Fruit fly (Drosophila melanogaster): ENCODE results near the gene CG12576.

- peak; percentile 2 for TF ChIP-seq unpg (GFP tag; optimal IDR thresholded peaks at IDR 0.05)
- TF ChIP-seq sqz (GFP tag; optimal IDR thresholded peaks at IDR 0.05): no peak
- no peak for TF ChIP-seq YL-1 (GFP tag; optimal IDR thresholded peaks at IDR 0.05)
- TF ChIP-seq fd96Cb (tag; optimal IDR thresholded peaks at IDR 0.05): peak; percentile 32
- no peak for TF ChIP-seq sens-2 (GFP tag; IDR thresholded peaks at IDR 0.05)
- TF ChIP-seq usp (GFP tag; optimal IDR thresholded peaks at IDR 0.05): no peak
- TF ChIP-seq Hr78 (GFP tag; optimal IDR thresholded peaks at IDR 0.05): no peak
- no peak for TF ChIP-seq caup (GFP tag; optimal IDR thresholded peaks at IDR 0.05; ENCODE audit: severe bottlenecking)
- peak; percentile 41 for TF ChIP-seq phol (tag; optimal IDR thresholded peaks at IDR 0.05)
- no peak for TF ChIP-seq CG6854 (GFP tag; optimal IDR thresholded peaks at IDR 0.05)
- no peak for TF ChIP-seq Jarid2 (GFP tag; optimal IDR thresholded peaks at IDR 0.05)
- TF ChIP-seq sna (GFP tag; IDR thresholded peaks at IDR 0.05; ENCODE audit: partially characterized antibody): no peak
- no peak for TF ChIP-seq CG15696 (tag; optimal IDR thresholded peaks at IDR 0.05)
Observed at dm6 chrX:22479207-22479820, 2.8 kb downstream of the CG12576 start.

Data from whole organism, embryonic.